Worm (Caenorhabditis elegans): Measurements from ENCODE around the gene asd-1.

The asd-1 gene

DNA sequence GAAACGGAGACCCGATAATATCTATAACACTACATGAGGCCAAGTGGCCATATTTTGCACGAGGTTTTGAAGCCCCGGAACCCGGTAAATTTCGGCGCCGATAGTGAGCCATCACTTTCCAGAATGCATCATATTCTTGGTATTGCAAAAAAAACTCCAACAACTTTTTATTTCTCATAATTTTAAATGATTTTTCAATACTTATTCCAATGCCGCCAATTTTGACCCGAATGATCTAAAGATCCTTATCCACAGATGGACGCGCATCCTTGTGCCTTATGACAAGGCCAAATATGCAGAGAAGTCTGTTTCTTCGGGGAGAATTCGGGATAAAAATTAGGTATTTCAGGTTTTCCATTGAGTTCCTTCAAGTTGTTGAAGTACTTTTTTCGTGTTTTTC, 44.1 kb downstream of the asd-1 start:
- TF ChIP-seq T22C8.4 (GFP tag; IDR thresholded peaks at IDR 0.05), result no peak

ce11 chrIII:4242225-4242862, 45.3 kb downstream of the asd-1 start, which contains the start of gene F43C1.7:
F43C1.7 (minus strand) TSS chrIII:4242575.
- no peak for TF ChIP-seq flt-1 (GFP tag; IDR thresholded peaks at IDR 0.05)
- TF ChIP-seq tab-1 (GFP tag; IDR thresholded peaks at IDR 0.05), result no peak
- no peak for TF ChIP-seq T22C8.4 (GFP tag; IDR thresholded peaks at IDR 0.05)
- no peak for TF ChIP-seq klf-2 (GFP tag; conservative IDR thresholded peaks at IDR 0.05)
- no peak for TF ChIP-seq ztf-23 (GFP tag; IDR thresholded peaks at IDR 0.05)
- TF ChIP-seq med-1 (GFP tag; optimal IDR thresholded peaks at IDR 0.05; ENCODE audit: insufficient read depth), result no peak
- no peak for TF ChIP-seq ref-1 (GFP tag; conservative IDR thresholded peaks at IDR 0.05)
- no peak for TF ChIP-seq cog-1 (tag; optimal IDR thresholded peaks at IDR 0.05)
- no peak for TF ChIP-seq ztf-29 (GFP tag; IDR thresholded peaks at IDR 0.05)

- no peak for TF ChIP-seq tab-1 (GFP tag; IDR thresholded peaks at IDR 0.05)
- no peak for TF ChIP-seq T22C8.4 (GFP tag; IDR thresholded peaks at IDR 0.05)
- TF ChIP-seq med-1 (GFP tag; optimal IDR thresholded peaks at IDR 0.05; ENCODE audit: insufficient read depth), result no peak
- TF ChIP-seq ztf-23 (GFP tag; IDR thresholded peaks at IDR 0.05), result no peak
- TF ChIP-seq ztf-29 (GFP tag; IDR thresholded peaks at IDR 0.05), result no peak
- TF ChIP-seq flt-1 (GFP tag; IDR thresholded peaks at IDR 0.05), result no peak
- no peak for TF ChIP-seq klf-2 (GFP tag; conservative IDR thresholded peaks at IDR 0.05)
- no peak for TF ChIP-seq ref-1 (GFP tag; conservative IDR thresholded peaks at IDR 0.05)
- TF ChIP-seq cog-1 (tag; optimal IDR thresholded peaks at IDR 0.05), result no peak
Measured at ce11 chrIII:4243461-4243860, 46.4 kb downstream of the asd-1 start, which contains the start of gene mrpl-21. mrpl-21 (minus strand) TSS chrIII:4243561.

DNA sequence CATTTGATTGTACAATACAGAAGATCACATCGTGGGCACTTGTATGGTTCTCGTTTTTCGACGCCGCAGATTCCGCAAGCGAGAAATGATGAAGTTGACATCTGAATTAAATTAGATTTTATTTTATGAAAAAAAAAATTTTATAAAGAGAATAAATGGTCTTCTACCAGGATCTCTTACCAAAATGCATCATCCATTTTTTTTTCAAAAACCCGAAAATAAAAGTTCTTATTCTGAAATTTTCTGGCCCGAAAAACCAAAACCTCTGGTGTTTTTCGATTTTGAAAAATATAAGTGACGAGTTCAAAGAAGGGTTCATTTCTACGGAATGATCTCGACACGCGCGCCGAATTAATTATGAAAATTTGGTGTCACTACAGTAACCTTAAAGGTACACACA, 47.2 kb downstream of the asd-1 start, which contains the start of gene zhit-2:
Gene zhit-2 (minus strand): TSS at position 101 of the 400 bp plus-strand sequence.
- TF ChIP-seq flt-1 (GFP tag; IDR thresholded peaks at IDR 0.05) (no peak), ztf-29 (GFP tag; IDR thresholded peaks at IDR 0.05) (no peak)

DNA sequence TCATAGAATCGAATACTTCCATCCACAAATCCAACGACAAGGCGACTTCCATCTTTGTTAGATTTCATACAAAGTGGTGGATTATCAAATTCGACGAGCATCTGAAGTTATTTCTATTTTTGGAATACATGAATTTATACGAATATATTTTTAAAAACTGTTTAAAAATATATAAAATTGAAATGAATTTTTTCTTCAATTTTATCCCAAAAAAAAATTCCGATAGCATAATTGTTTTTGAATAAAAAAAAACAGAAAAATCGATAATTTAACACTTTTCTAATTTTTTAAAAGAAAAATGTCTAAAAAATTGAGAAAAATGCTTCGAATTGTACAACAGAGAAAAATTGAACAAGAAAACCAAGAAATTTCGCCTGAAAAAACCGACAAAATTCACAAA, 50.5 kb downstream of the asd-1 start, which contains the start of gene Y44F5A.1:
Gene Y44F5A.1 (minus strand): TSS at position 101 of the 400 bp plus-strand sequence.
- TF ChIP-seq klf-2 (GFP tag; conservative IDR thresholded peaks at IDR 0.05) (no peak), flt-1 (GFP tag; IDR thresholded peaks at IDR 0.05) (no peak), ztf-23 (GFP tag; IDR thresholded peaks at IDR 0.05) (no peak), ztf-29 (GFP tag; IDR thresholded peaks at IDR 0.05) (no peak), cog-1 (tag; optimal IDR thresholded peaks at IDR 0.05) (no peak), ref-1 (GFP tag; conservative IDR thresholded peaks at IDR 0.05) (no peak)
